Worm (Caenorhabditis elegans) whole organism, early embryonic: ENCODE results near the gene clec-229.

Source experiments
- B0310.2 ChIP-seq: sonication (generic microtip); optimal IDR thresholded peaks from 2 replicates; lab custom pipeline; 2016; ENCODE audit warnings: mild to moderate bottlenecking, missing genetic modification characterization, missing compliant biosample characterization
- F13C5.2 ChIP-seq: sonication (generic microtip); optimal IDR thresholded peaks from 2 replicates; lab custom pipeline; 2017; ENCODE audit warnings: mild to moderate bottlenecking, missing genetic modification characterization, inconsistent platforms, missing compliant biosample characterization
- aly-1 ChIP-seq: sonication (generic microtip); optimal IDR thresholded peaks from 2 replicates; lab custom pipeline; 2016; ENCODE audit warnings: missing genetic modification characterization, missing compliant biosample characterization
- ama-1 ChIP-seq: fragments of 150-350 bp; optimal IDR thresholded peaks from 2 replicates; lab custom pipeline; 2014
- ceh-13 ChIP-seq: fragments of 200-800 bp; sonication (Bioruptor generic); optimal IDR thresholded peaks from 2 replicates; lab custom pipeline; 2018; ENCODE audit warnings: mild to moderate bottlenecking, missing genetic modification characterization, missing compliant biosample characterization
- ceh-36 ChIP-seq: sonication (generic microtip); optimal IDR thresholded peaks from 2 replicates; lab custom pipeline; 2016; ENCODE audit warnings: missing genetic modification characterization, inconsistent platforms, missing compliant biosample characterization
- ets-7 ChIP-seq: sonication (generic microtip); optimal IDR thresholded peaks from 2 replicates; lab custom pipeline; 2016; ENCODE audit warnings: missing genotype, missing genetic modification characterization, missing compliant biosample characterization
- flt-1 ChIP-seq: fragments of 200-800 bp; sonication (Bioruptor generic); IDR thresholded peaks from 2 replicates; pipeline ENCODE4 v1.3.6; 2022; ENCODE audit warnings: missing genetic modification characterization, missing compliant biosample characterization
- hmbx-1 ChIP-seq: sonication (generic microtip); optimal IDR thresholded peaks from 2 replicates; lab custom pipeline; 2016; ENCODE audit warnings: mild to moderate bottlenecking, missing genetic modification characterization, missing compliant biosample characterization
- hmg-4 ChIP-seq: fragments of 200-800 bp; sonication (Bioruptor generic); optimal IDR thresholded peaks from 2 replicates; lab custom pipeline; 2018; ENCODE audit warnings: mild to moderate bottlenecking, missing genetic modification characterization, missing compliant biosample characterization
- hnd-1 ChIP-seq: sonication (generic microtip); optimal IDR thresholded peaks from 2 replicates; lab custom pipeline; 2016; ENCODE audit warnings: missing genetic modification characterization, missing compliant biosample characterization
- pes-1 ChIP-seq: fragments of 200-800 bp; sonication (Bioruptor generic); IDR thresholded peaks from 2 replicates; pipeline ENCODE4 v1.3.6; 2022; ENCODE audit warnings: missing genetic modification reagents, missing genetic modification characterization, missing compliant biosample characterization
- scrt-1 ChIP-seq: fragments of 200-800 bp; sonication (Bioruptor generic); IDR thresholded peaks from 2 replicates; pipeline ENCODE4 v1.3.6; 2022; ENCODE audit warnings: missing genetic modification characterization, missing compliant biosample characterization
- sea-1 ChIP-seq: fragments of 200-800 bp; sonication (Bioruptor generic); conservative IDR thresholded peaks from 2 replicates; pipeline ENCODE4 v1.3.6; 2022; ENCODE audit warnings: missing genetic modification characterization, missing compliant biosample characterization
- tbx-11 ChIP-seq: fragments of 200-800 bp; sonication (Bioruptor generic); IDR thresholded peaks from 2 replicates; pipeline ENCODE4 v1.3.6; 2022; ENCODE audit warnings: missing genetic modification characterization, missing compliant biosample characterization
- tbx-37 ChIP-seq: fragments of 200-800 bp; sonication (Bioruptor generic); conservative IDR thresholded peaks from 2 replicates; pipeline ENCODE4 v1.3.6; 2022; ENCODE audit warnings: missing genetic modification reagents, missing genetic modification characterization, missing compliant biosample characterization
- tra-4 ChIP-seq: sonication (generic microtip); optimal IDR thresholded peaks from 2 replicates; lab custom pipeline; 2017; ENCODE audit warnings: missing genetic modification characterization, missing compliant biosample characterization

The clec-229 gene

ce11 chrV:15306745-15307144 is 34.6 kb downstream of the clec-229 start, which contains the start of gene T26H8.4:
TSS of gene T26H8.4 (minus strand) at chrV:15306845.
- TF ChIP-seq flt-1 (GFP tag; lab: Robert Waterston, UW): no peak
- no peak for TF ChIP-seq B0310.2 (tag; lab: Kevin White, UChicago)
- no peak for TF ChIP-seq sea-1
- no peak for TF ChIP-seq hnd-1
- TF ChIP-seq hmbx-1 (tag; lab: Kevin White, UChicago): no peak
- TF ChIP-seq ets-7 (tag; lab: Kevin White, UChicago): no peak
- TF ChIP-seq tbx-37 (GFP tag; lab: Robert Waterston, UW): no peak

ce11 chrV:15305502-15305901 is 35.8 kb downstream of the clec-229 start, which contains the start of gene T26H8.5:
TSS of gene T26H8.5 (minus strand) at chrV:15305602.
- TF ChIP-seq hmbx-1 (tag; lab: Kevin White, UChicago) (no peak), ceh-36 (tag; lab: Kevin White, UChicago) (no peak), tbx-37 (GFP tag; lab: Robert Waterston, UW) (no peak), ets-7 (tag; lab: Kevin White, UChicago) (no peak), B0310.2 (tag; lab: Kevin White, UChicago) (no peak)

ce11 chrV:15303625-15304024 is 37.7 kb downstream of the clec-229 start, which contains the start of gene srx-48:
TSS of gene srx-48 (minus strand) at chrV:15303725.
- no peak for TF ChIP-seq tbx-11
- TF ChIP-seq ets-7 (tag; lab: Kevin White, UChicago): no peak
- TF ChIP-seq pes-1 (GFP tag; lab: Robert Waterston, UW): no peak
- no peak for TF ChIP-seq tbx-37 (GFP tag; lab: Robert Waterston, UW)
- TF ChIP-seq hmbx-1 (tag; lab: Kevin White, UChicago): no peak

ce11 chrV:15298597-15298996 is 42.7 kb downstream of the clec-229 start, which contains the start of gene cpr-3:
TSS of gene cpr-3 (minus strand) at chrV:15298700.
- TF ChIP-seq sea-1 (no peak), tra-4 (tag; lab: Kevin White, UChicago) (no peak), F13C5.2 (tag; lab: Kevin White, UChicago) (no peak), hnd-1 (no peak), aly-1 (tag; lab: Kevin White, UChicago) (no peak), hmbx-1 (tag; lab: Kevin White, UChicago) (no peak), ama-1 (lab: Kevin White, UChicago) (no peak), B0310.2 (tag; lab: Kevin White, UChicago) (no peak), pes-1 (GFP tag; lab: Robert Waterston, UW) (no peak), scrt-1 (no peak), ets-7 (tag; lab: Kevin White, UChicago) (no peak), hmg-4 (GFP tag; lab: Kevin White, UChicago) (no peak), tbx-37 (GFP tag; lab: Robert Waterston, UW) (no peak), ceh-36 (tag; lab: Kevin White, UChicago) (no peak), ceh-13 (GFP tag; lab: Kevin White, UChicago) (no peak), tbx-11 (no peak), flt-1 (GFP tag; lab: Robert Waterston, UW) (no peak)

ce11 chrV:15295436-15295835 is 45.9 kb downstream of the clec-229 start:
- TF ChIP-seq flt-1 (GFP tag; lab: Robert Waterston, UW): peak; percentile 15; the same call in 1 of the 2 replicates
- peak; percentile 54; the same call in 1 of the 2 replicates for TF ChIP-seq pes-1 (GFP tag; lab: Robert Waterston, UW)

- no peak for TF ChIP-seq sea-1
- no peak for TF ChIP-seq pes-1 (GFP tag; lab: Robert Waterston, UW)
- TF ChIP-seq flt-1 (GFP tag; lab: Robert Waterston, UW): no peak
- no peak for TF ChIP-seq hmbx-1 (tag; lab: Kevin White, UChicago)
- no peak for TF ChIP-seq tra-4 (tag; lab: Kevin White, UChicago)
- no peak for TF ChIP-seq hnd-1
- TF ChIP-seq ets-7 (tag; lab: Kevin White, UChicago): no peak
- TF ChIP-seq F13C5.2 (tag; lab: Kevin White, UChicago): no peak
- no peak for TF ChIP-seq scrt-1
Measured at ce11 chrV:15293865-15294264, 47.4 kb downstream of the clec-229 start, which contains the start of gene str-96. TSS of gene str-96 (minus strand) at chrV:15293965.

- no peak for TF ChIP-seq pes-1 (GFP tag; lab: Robert Waterston, UW)
- TF ChIP-seq flt-1 (GFP tag; lab: Robert Waterston, UW): no peak
- TF ChIP-seq ceh-13 (GFP tag; lab: Kevin White, UChicago): no peak
- no peak for TF ChIP-seq hnd-1
- TF ChIP-seq ets-7 (tag; lab: Kevin White, UChicago): no peak
- TF ChIP-seq tbx-37 (GFP tag; lab: Robert Waterston, UW): no peak
- no peak for TF ChIP-seq ama-1 (lab: Kevin White, UChicago)
- TF ChIP-seq tbx-11: no peak
- TF ChIP-seq scrt-1: no peak
- TF ChIP-seq hmbx-1 (tag; lab: Kevin White, UChicago): no peak
Measured at ce11 chrV:15290995-15291394, 50.3 kb downstream of the clec-229 start, which contains the start of gene cyp-34A2. TSS of gene cyp-34A2 (minus strand) at chrV:15291095.
